Fruit fly (Drosophila melanogaster) ovary, adult (tissue): ENCODE measurements around the gene ssp6.

Experiments
- CG17801 ChIP-seq: fragments of 200-800 bp; optimal IDR thresholded peaks from 2 replicates; lab custom pipeline; 2019; ENCODE audit warnings: missing biosample characterization, mild to moderate bottlenecking, missing genetic modification characterization, moderate library complexity; ENCODE audit not compliant: partially characterized antibody

ssp6 gene

dm6 chr3L:6076429-6076828, at the start of gene ssp6:
Gene ssp6 (plus strand): TSS chr3L:6076722.
- TF ChIP-seq CG17801 (GFP tag; lab: Kevin White, UChicago): no peak

DNA sequence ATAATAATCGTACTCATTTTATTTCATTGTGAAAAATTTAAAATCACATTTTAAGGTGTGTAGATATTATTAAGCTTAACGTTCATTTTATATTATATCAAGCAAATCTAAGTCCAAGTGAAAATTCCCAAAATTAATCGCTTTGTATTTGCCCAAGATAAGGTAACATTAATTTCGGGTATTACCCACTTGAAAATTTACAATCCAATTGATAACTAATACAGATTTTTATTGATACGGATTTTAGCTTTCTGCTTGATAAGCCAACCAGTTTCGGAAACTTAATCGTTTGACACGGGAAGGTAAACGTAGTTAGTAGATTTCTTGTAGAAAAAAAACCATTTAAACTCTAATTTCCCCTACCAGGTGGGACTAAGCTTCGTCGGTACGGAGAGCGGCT, 43.5 kb upstream of the ssp6 start:
- no peak for TF ChIP-seq CG17801 (GFP tag; lab: Kevin White, UChicago)

DNA sequence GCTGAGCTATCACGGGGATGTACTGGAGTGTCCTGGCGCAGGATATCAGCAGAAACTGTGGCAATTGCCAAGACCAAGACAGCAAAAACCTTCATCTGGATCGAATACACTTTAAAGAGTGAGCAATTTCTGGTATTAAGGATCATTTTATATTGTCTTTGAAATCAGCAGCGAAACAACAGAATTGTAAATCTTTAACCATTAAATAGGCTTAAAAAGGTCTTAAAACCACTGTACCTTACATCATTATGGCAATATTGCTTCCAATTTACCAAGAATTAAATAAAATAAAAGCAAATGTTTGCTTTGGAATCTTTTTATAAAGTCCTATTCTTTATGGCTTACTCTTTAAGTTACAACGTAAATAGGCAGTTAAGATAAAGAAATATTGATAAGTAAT, 42.0 kb upstream of the ssp6 start, which contains the start of gene CG10477:
TSS of gene CG10477 (minus strand) at position 101 of the 400 bp plus-strand sequence.
- TF ChIP-seq CG17801 (GFP tag; lab: Kevin White, UChicago): no peak

dm6 chr3L:6034916-6035315, 41.6 kb upstream of the ssp6 start, which contains the start of gene yip7:
Gene yip7 (plus strand): TSS chr3L:6035216.
- TF ChIP-seq CG17801 (GFP tag; lab: Kevin White, UChicago): no peak

DNA sequence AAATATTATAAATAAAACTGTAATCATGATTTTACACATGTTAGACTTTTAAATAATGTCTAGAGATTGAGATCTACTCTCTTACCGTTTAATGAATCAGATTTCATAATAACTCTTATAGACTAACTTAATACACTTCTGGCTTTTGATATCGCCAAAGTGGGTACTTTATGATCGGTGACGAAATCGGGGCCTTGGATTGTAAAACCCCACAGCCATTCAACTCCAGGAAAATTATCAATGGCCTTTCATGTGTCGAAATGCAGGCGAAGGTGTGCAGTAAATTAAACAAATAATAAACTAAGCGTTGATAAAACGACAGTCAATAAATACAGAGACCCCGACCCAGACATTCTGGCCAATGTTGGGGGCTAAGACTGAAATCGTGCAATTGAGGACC, 40.4 kb upstream of the ssp6 start:
- no peak for TF ChIP-seq CG17801 (GFP tag; lab: Kevin White, UChicago)

DNA sequence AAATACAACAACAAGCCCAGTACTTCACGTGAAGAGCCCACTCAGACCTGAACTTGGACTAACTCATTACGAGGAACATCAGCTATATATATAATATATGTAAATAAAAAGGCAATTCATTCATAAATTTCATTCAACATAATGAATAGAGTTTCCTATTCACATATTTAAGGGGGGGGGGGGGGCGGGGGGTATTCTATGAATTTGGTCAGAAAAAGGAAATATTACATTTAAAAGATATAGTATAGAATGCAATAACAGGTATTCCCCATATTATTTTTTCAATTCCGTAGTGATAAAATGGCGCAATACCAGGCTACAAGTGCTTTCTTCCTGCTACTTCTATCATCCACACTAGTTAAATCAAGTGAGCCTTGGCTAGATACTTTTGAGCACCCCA, 39.7 kb upstream of the ssp6 start, which contains the start of gene CG6462:
TSS of gene CG6462 (plus strand) at position 301 of the 400 bp plus-strand sequence.
- TF ChIP-seq CG17801 (GFP tag; lab: Kevin White, UChicago): no peak

DNA sequence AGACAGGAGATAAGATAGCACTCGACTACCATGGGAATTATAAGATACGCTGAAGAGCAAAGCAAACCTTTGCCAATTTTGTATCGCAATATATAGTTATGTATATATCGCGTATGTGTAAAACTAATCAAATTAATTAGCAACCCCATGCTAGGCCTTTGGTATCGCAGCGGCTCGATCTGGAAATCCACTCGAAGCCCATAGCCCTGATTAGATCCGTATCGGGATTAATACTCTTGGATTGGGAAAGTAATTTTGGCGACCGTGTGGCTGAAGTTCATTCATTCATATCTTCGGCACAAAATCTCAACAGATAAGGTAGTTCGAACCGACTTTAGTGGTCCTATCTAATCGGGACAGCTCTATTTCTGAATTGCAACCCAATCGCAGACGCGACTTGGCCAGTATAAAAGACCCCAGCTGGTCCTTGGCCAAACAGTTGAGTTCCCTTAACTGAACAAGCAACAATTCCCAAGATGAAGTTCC, 37.8 kb upstream of the ssp6 start, which contains the start of gene Jon65Aiv:
TSS of gene Jon65Aiv (plus strand) at position 436 of the 486 bp plus-strand sequence.
- TF ChIP-seq CG17801 (GFP tag; lab: Kevin White, UChicago): no peak

- no peak for TF ChIP-seq CG17801 (GFP tag; lab: Kevin White, UChicago)
Measured at dm6 chr3L:6050230-6050807, 26.2 kb upstream of the ssp6 start, which contains the start of gene Jon65Aiii. Gene Jon65Aiii (plus strand): TSS chr3L:6050757.

DNA sequence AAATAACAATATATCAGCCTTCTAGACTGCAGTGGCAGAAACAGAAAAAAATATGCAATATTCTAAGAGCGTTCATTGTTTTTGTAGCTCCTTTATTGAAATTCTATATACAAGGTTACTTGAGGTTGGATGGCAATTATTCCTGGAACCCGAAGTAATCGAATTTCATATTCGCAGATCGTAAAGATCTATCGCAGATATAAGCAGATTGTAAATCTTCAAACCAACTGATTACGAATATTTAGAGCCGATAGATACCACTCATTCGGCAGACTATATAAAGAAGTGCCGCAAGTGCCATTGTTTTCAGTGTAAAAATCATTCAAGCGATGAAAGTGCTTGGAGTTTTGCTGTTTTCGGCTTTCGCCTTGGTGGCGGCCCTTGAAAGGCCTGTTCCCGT, 24.5 kb upstream of the ssp6 start, which contains the start of gene Jon65Aii:
TSS of gene Jon65Aii (plus strand) at position 301 of the 400 bp plus-strand sequence.
- TF ChIP-seq CG17801 (GFP tag; lab: Kevin White, UChicago): no peak

dm6 chr3L:6054343-6054742, 22.2 kb upstream of the ssp6 start, which contains the start of gene Jon65Ai:
Gene Jon65Ai (minus strand): TSS chr3L:6054443.
- no peak for TF ChIP-seq CG17801 (GFP tag; lab: Kevin White, UChicago)

- TF ChIP-seq CG17801 (GFP tag; lab: Kevin White, UChicago): no peak
Measured at dm6 chr3L:6054803-6055202, 21.7 kb upstream of the ssp6 start, which contains the start of gene tant. Gene tant (plus strand): TSS chr3L:6055136.

dm6 chr3L:6059062-6059708, 17.3 kb upstream of the ssp6 start, which contains the start of gene CG6592:
Gene CG6592 (plus strand): TSS chr3L:6059658.
- no peak for TF ChIP-seq CG17801 (GFP tag; lab: Kevin White, UChicago)

dm6 chr3L:6062860-6063607, 13.5 kb upstream of the ssp6 start, which contains the start of gene CG10472:
Gene CG10472 (minus strand): TSS chr3L:6062910.
- TF ChIP-seq CG17801 (GFP tag; lab: Kevin White, UChicago): no peak

DNA sequence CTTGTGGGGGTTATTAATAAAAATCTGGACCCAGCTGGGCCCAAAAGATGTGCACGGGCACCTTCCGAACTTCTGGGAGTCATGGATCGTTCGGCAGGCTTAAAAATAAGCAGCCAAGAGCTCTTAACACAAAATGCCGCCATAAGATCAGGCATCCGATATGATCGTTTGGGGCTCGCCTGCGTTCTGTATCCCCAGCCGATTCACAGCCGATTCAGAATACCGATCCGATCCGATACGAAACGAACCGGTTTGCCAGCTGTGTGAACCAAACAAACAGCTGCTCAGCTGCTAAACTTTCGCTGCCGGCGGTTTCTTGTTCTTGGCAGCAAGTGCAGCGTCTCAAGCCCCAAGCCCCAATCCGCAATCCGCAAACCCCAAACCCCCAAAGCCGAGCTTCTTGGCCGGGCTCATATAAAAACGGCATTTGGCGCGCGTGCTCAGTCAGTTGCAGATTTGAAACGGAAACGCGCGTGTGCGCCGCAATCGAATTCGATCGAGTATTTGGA, 10.6 kb upstream of the ssp6 start, which contains the start of gene CG42269:
TSS of gene CG42269 (plus strand) at position 416 of the 509 bp plus-strand sequence.
- no peak for TF ChIP-seq CG17801 (GFP tag; lab: Kevin White, UChicago)
